Worm (Caenorhabditis elegans): ENCODE results near the gene clc-24.

Gene clc-24

DNA sequence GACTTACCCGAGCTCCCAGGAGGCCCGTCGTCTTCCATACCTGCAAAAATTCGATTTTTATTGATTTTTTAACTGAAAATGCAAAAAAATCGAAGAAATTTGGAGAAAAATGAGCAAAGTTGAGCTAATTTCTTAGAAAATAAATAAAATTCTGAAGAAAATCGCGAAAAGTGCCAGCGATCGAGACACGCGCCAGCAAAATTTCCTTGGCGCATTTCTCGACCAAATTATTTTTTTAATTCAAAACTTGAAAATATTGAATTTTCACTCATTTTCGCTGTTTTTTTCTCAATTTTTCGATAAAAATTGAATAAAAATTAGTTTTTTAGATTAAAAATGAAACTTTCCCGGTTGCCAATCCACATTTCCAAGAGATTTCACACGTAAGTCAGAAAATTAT is 27.3 kb downstream of the clc-24 start, which contains the start of the genes chin-1 and BE0003N10.1:
chin-1 (minus strand) TSS at position 40 of the 400 bp plus-strand sequence.
BE0003N10.1 (plus strand) TSS at position 320 of the 400 bp plus-strand sequence.
- TF ChIP-seq ztf-11 (tag; optimal IDR thresholded peaks at IDR 0.05), result no peak
- no peak for TF ChIP-seq elt-1 (tag; optimal IDR thresholded peaks at IDR 0.05; ENCODE audit: borderline replicate concordance, insufficient read depth)
- TF ChIP-seq unc-62 (GFP tag; optimal IDR thresholded peaks at IDR 0.05), result no peak
- no peak for TF ChIP-seq ceh-83 (GFP tag; optimal IDR thresholded peaks at IDR 0.05)
- no peak for TF ChIP-seq elt-3 (tag; optimal IDR thresholded peaks at IDR 0.05)
- peak; percentile 28 for TF ChIP-seq lsy-2 (tag; optimal IDR thresholded peaks at IDR 0.05)
- TF ChIP-seq sptf-1 (tag; optimal IDR thresholded peaks at IDR 0.05), result no peak
- TF ChIP-seq ces-1 (GFP tag; optimal IDR thresholded peaks at IDR 0.05), result peak; percentile 32
- TF ChIP-seq lin-13 (tag; optimal IDR thresholded peaks at IDR 0.05), result peak; percentile 31
- TF ChIP-seq mep-1 (tag; optimal IDR thresholded peaks at IDR 0.05), result peak; percentile 30

- no peak for TF ChIP-seq nhr-12 (tag; optimal IDR thresholded peaks at IDR 0.05)
These were observed 30.2 kb downstream of the clc-24 start for ce11 chrIII:1040059-1040458.

- TF ChIP-seq bed-3 (GFP tag; optimal IDR thresholded peaks at IDR 0.05) (no peak), ces-1 (GFP tag; optimal IDR thresholded peaks at IDR 0.05) (no peak), pha-4 (tag; optimal IDR thresholded peaks at IDR 0.05) (no peak), ceh-83 (GFP tag; optimal IDR thresholded peaks at IDR 0.05) (no peak), unc-120 (tag; optimal IDR thresholded peaks at IDR 0.05; ENCODE audit: poor library complexity, severe bottlenecking) (no peak), cnd-1 (tag; optimal IDR thresholded peaks at IDR 0.05) (no peak), lin-32 (GFP tag; optimal IDR thresholded peaks at IDR 0.05) (no peak), mls-2 (tag; optimal IDR thresholded peaks at IDR 0.05) (no peak), ham-2 (GFP tag; optimal IDR thresholded peaks at IDR 0.05) (no peak), ceh-43 (GFP tag; optimal IDR thresholded peaks at IDR 0.05) (no peak), mab-5 (tag; optimal IDR thresholded peaks at IDR 0.05) (no peak), ceh-39 (tag; optimal IDR thresholded peaks at IDR 0.05) (no peak), unc-62 (GFP tag; optimal IDR thresholded peaks at IDR 0.05) (no peak), flh-1 (GFP tag; optimal IDR thresholded peaks at IDR 0.05) (no peak), zip-8 (tag; optimal IDR thresholded peaks at IDR 0.05) (no peak), nhr-2 (tag; optimal IDR thresholded peaks at IDR 0.05) (no peak), sem-2 (GFP tag; optimal IDR thresholded peaks at IDR 0.05) (no peak)
These were observed 34.0 kb downstream of the clc-24 start for ce11 chrIII:1043790-1044189.

DNA sequence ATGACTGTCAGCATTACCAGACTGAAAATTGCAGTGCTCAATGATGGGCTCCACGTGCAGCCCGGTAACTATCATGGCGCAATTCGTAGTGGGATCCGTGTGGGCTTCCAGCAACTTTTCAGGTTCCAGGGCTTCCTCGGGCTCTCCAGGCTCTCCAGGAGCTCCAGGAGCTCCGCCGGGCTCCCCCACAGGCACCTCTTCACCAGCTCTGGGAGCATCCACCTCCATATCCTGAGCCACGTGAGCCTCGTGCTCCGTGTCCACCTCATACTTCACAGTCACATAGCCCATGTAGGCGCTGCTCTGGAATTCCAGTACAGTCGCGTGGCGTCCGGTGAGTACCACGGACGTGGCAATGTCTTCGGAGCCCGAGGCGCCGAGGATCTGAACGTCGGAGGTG is 42.0 kb downstream of the clc-24 start:
- TF ChIP-seq bed-3 (GFP tag; optimal IDR thresholded peaks at IDR 0.05), result no peak
- no peak for TF ChIP-seq sptf-1 (tag; optimal IDR thresholded peaks at IDR 0.05)
- TF ChIP-seq ceh-43 (GFP tag; optimal IDR thresholded peaks at IDR 0.05), result no peak
- peak; percentile 16 for TF ChIP-seq sem-2 (GFP tag; optimal IDR thresholded peaks at IDR 0.05)
- TF ChIP-seq snpc-4 (tag; optimal IDR thresholded peaks at IDR 0.05), result no peak
- TF ChIP-seq elt-1 (tag; optimal IDR thresholded peaks at IDR 0.05; ENCODE audit: borderline replicate concordance, insufficient read depth), result no peak
- no peak for TF ChIP-seq ces-1 (GFP tag; optimal IDR thresholded peaks at IDR 0.05)

DNA sequence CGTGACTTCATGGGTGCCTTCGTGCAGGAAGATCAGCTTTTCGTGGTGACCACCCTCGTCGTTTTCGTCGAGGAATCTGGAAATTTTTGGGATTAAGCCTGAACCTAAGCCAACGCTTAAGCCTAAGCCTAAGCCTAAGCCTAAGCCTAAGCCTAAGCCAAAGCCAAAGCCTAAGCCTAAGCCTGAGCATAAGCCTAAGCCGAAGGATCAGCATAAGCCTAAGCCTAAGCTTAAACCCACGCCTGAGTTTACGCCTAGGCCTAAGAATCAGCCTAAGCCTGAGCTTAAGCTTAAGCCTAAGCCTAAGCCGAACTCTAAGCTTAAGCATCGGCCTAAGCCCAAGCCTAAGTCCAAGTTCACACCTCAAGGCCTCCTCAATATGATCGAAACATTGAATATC is 42.5 kb downstream of the clc-24 start:
- TF ChIP-seq ham-2 (GFP tag; optimal IDR thresholded peaks at IDR 0.05), result peak; percentile 31
- no peak for TF ChIP-seq snpc-4 (tag; optimal IDR thresholded peaks at IDR 0.05)
- TF ChIP-seq unc-62 (GFP tag; optimal IDR thresholded peaks at IDR 0.05), result no peak
- TF ChIP-seq nhr-12 (tag; optimal IDR thresholded peaks at IDR 0.05), result no peak

- TF ChIP-seq ztf-11 (tag; optimal IDR thresholded peaks at IDR 0.05), result no peak
- TF ChIP-seq cnd-1 (tag; optimal IDR thresholded peaks at IDR 0.05), result peak; percentile 41
- TF ChIP-seq tbx-8 (GFP tag; optimal IDR thresholded peaks at IDR 0.05), result peak; percentile 16
- TF ChIP-seq ham-2 (GFP tag; optimal IDR thresholded peaks at IDR 0.05), result peak; percentile 95
- peak; percentile 24 for TF ChIP-seq M03D4.4 (tag; optimal IDR thresholded peaks at IDR 0.05)
- no peak for TF ChIP-seq elt-1 (tag; optimal IDR thresholded peaks at IDR 0.05; ENCODE audit: borderline replicate concordance, insufficient read depth)
- peak; percentile 13 for TF ChIP-seq sptf-1 (tag; optimal IDR thresholded peaks at IDR 0.05)
These were observed 43.2 kb downstream of the clc-24 start, which contains the start of gene fbxo-11.2 for ce11 chrIII:1053067-1053466. fbxo-11.2 (minus strand) TSS chrIII:1053242.

Data from whole organism, mixed stage, embryonic.